Fruit fly (Drosophila melanogaster) whole organism, embryonic: ENCODE measurements around the gene Unc-115b.

Source experiments
- Adf1 ChIP-seq: fragments of 200-800 bp; sonication (Bioruptor generic); IDR thresholded peaks from 2 replicates; pipeline ENCODE4 v1.3.6; 2022; ENCODE audit warnings: missing biosample characterization, missing genetic modification characterization
- CG1233 ChIP-seq: fragments of 200-800 bp; sonication (Bioruptor generic); optimal IDR thresholded peaks from 4 replicates; lab custom pipeline; 2018; ENCODE audit warnings: missing biosample characterization, mild to moderate bottlenecking, missing genetic modification characterization
- CG33213 ChIP-seq: fragments of 200-800 bp; sonication (Bioruptor generic); optimal IDR thresholded peaks from 3 replicates; lab custom pipeline; 2016; ENCODE audit warnings: missing biosample characterization, missing genetic modification characterization
- CG4404 ChIP-seq: fragments of 200-800 bp; sonication (Bioruptor generic); IDR thresholded peaks from 2 replicates; pipeline ENCODE4 v1.3.6; 2022; ENCODE audit warnings: missing biosample characterization, missing genetic modification characterization
- Dip2 ChIP-seq: fragments of 200-800 bp; sonication (Bioruptor generic); IDR thresholded peaks from 2 replicates; pipeline ENCODE4 v1.3.6; 2022; ENCODE audit warnings: missing biosample characterization, missing genetic modification characterization
- Gug ChIP-seq: fragments of 200-800 bp; sonication (Bioruptor generic); IDR thresholded peaks from 4 replicates; pipeline ENCODE4 v1.3.6; 2022; ENCODE audit warnings: missing biosample characterization, missing genetic modification characterization
- Poxn ChIP-seq: fragments of 200-800 bp; sonication (Bioruptor generic); IDR thresholded peaks from 2 replicates; pipeline ENCODE4 v1.3.6; 2022; ENCODE audit warnings: missing biosample characterization, missing genetic modification characterization
- cas ChIP-seq: fragments of 200-800 bp; sonication (Bioruptor generic); IDR thresholded peaks from 2 replicates; pipeline ENCODE4 v1.3.6; 2022; ENCODE audit warnings: missing biosample characterization, missing genetic modification characterization
- ftz-f1 ChIP-seq: fragments of 200-800 bp; sonication (Bioruptor generic); optimal IDR thresholded peaks from 2 replicates; lab custom pipeline; 2016; ENCODE audit warnings: missing biosample characterization, missing genetic modification characterization
- nmo ChIP-seq: fragments of 200-800 bp; sonication (Bioruptor generic); optimal IDR thresholded peaks from 2 replicates; lab custom pipeline; 2018; ENCODE audit warnings: missing biosample characterization, mild to moderate bottlenecking, missing genetic modification characterization, moderate library complexity
- pros ChIP-seq: fragments of 200-800 bp; sonication (Bioruptor generic); optimal IDR thresholded peaks from 3 replicates; lab custom pipeline; 2019; ENCODE audit warnings: missing biosample characterization, mild to moderate bottlenecking, missing genetic modification characterization, moderate library complexity

- TF ChIP-seq pros (GFP tag; lab: Kevin White, UChicago) (no peak), cas (GFP tag; lab: Robert Waterston, UW) (no peak), Gug (no peak), CG33213 (GFP tag; lab: Kevin White, UChicago) (no peak), CG1233 (GFP tag; lab: Kevin White, UChicago) (no peak), Poxn (GFP tag; lab: Robert Waterston, UW) (no peak), nmo (GFP tag; lab: Kevin White, UChicago) (no peak), Adf1 (GFP tag; lab: Robert Waterston, UW) (no peak), CG4404 (no peak), ftz-f1 (GFP tag; lab: Kevin White, UChicago) (no peak), Dip2 (no peak)
Observed at dm6 chr3R:9644620-9645019, 48.0 kb downstream of the Unc-115b start.
